Worm (Caenorhabditis elegans) whole organism, dauer: ENCODE data around the gene F32H5.4.

Experiments
- unc-62 ChIP-seq: sonication (generic microtip); optimal IDR thresholded peaks from 2 replicates; lab custom pipeline; 2017; ENCODE audit warnings: missing biosample characterization, missing genetic modification reagents, missing genetic modification characterization

F32H5.4 gene

ce11 chrV:13374532-13374931 is 14.2 kb downstream of the F32H5.4 start:
- no peak for TF ChIP-seq unc-62

- no peak for TF ChIP-seq unc-62
Measured at ce11 chrV:13375861-13376260, 15.5 kb downstream of the F32H5.4 start.

ce11 chrV:13377130-13377529 is 16.8 kb downstream of the F32H5.4 start:
- TF ChIP-seq unc-62 = no peak

- no peak for TF ChIP-seq unc-62
Measured at ce11 chrV:13380178-13380577, 19.8 kb downstream of the F32H5.4 start, which contains the start of gene ifbp-1. TSS of gene ifbp-1 (minus strand) at chrV:13380262.

DNA sequence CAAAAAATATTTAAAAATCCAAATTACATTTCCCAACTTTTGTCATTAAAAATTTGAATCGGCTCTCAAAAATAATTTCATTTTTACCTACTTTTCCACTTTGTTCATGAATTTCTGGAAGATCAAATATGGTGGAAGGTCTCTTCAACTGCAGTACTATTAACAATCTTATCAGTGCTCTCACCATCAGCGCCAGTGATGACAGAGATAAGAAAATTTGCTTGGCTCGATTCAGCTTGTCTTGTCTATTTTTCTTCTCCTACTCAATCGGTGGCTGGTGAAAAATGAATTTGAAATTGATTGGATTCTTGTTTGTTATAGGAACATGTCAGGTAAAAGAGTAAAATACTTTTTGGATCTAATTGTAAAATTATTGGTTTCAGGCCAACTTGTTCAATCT is 20.6 kb downstream of the F32H5.4 start, which contains the start of gene cpz-2:
Gene cpz-2 (plus strand): TSS at position 210 of the 400 bp plus-strand sequence.
- no peak for TF ChIP-seq unc-62

DNA sequence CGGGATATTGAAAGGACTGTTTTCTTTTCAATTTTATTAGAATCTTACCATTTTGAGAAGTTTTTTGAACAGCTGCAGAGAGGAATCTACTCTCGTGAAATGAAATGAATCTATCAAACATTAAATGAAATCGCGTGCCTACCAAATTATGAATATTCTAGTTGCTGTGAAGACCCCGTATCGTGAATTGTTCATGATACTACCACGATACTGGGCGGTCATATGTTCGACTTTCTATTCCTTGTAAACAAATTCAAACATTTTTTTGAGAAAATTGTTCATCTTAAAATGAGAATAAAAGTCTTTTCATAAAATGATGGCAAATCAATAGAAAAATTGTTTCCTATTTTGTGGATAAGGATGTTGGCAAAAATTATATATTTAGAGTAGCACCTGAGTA is 25.4 kb downstream of the F32H5.4 start, which contains the start of gene gcy-34:
Gene gcy-34 (minus strand): TSS at position 101 of the 400 bp plus-strand sequence.
- TF ChIP-seq unc-62 = no peak

ce11 chrV:13387472-13387871 is 27.1 kb downstream of the F32H5.4 start:
- no peak for TF ChIP-seq unc-62

DNA sequence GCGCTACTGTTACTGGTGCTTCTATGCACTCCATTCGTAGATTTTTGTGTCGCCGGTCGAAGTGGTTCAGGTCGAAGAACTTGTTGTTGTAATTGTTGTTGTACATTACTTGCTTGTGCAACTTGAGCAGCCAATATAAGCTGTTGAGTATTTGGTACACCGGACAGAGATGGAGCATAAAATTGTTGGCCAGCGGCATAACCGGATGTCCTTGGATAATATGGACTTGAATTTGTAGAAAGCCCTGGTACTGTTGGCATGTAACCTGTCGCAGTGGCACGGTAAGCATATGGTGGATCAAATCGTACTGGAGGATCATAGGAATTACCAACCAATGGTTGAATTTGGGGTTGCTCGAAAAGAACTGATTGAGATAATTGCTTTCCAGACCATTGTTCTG is 28.6 kb downstream of the F32H5.4 start:
- TF ChIP-seq unc-62 = no peak

ce11 chrV:13389454-13389853 is 29.1 kb downstream of the F32H5.4 start:
- no peak for TF ChIP-seq unc-62

DNA sequence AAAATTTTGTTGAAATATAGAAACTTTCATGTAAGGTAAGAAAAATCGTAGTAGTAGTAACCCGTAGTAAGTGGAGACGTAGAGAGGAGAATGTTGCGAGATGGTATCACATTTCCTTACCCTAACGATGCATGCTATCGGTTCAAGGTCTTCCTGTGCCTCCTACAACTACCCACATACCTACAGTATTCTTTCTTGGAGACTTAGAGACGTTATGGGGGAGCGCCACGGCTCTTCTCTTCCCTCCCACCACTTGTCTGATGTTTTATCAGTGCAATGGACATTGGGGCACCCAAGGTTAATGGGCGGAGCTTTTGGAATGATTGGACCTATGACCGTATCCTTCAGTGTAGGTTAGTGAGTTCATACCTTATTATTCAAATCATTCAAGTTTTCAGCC is 30.6 kb downstream of the F32H5.4 start:
- no peak for TF ChIP-seq unc-62

DNA sequence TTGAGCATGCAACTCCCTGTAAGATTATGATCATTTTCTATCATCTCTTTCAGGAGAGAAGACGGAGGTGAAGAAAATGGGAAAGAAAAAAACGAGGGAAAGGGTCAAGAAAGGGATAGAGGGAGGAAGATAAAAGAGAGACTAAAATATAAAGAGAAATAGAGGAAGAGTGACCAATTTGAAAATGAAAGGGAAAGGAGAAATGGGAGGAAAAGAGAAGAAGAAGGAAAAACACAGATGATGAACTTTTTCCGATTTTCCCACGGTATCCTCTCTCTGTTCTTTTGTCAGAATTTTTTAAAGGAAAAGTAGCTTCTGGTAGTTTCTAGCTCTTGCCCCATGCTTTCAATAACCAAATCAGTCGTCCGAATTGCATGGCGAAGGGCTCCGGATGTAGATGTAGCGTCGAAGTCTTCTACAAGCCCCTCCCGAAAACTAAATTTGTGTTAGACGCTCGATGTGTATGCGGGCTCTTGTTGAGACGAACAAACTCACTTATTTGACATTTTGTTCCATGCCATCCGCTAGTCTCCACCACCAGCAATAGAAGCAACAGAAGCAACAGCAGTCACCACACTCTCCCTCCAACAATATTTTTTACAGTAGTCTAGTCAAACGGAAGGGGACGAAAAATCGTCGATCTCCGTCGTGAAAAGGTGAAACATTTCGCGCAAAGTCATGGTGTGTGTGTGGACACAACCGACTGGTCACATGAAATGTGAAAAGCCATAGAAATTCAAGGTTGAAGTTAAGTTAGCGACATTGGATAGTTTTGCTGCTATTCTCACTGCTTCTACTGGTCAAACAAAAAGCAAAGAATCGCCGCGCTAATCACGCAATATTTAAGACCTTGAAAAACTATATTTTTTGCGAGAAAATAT is 31.3 kb downstream of the F32H5.4 start, which contains the start of gene somi-1:
Gene somi-1 (minus strand): TSS at position 18 of the 881 bp plus-strand sequence.
- no peak for TF ChIP-seq unc-62

ce11 chrV:13393333-13393803 is 33.0 kb downstream of the F32H5.4 start:
- TF ChIP-seq unc-62 = no peak

ce11 chrV:13394968-13395367 is 34.6 kb downstream of the F32H5.4 start:
- no peak for TF ChIP-seq unc-62

ce11 chrV:13396426-13396825 is 36.1 kb downstream of the F32H5.4 start:
- no peak for TF ChIP-seq unc-62

ce11 chrV:13401669-13402068 is 41.3 kb downstream of the F32H5.4 start:
- TF ChIP-seq unc-62 = no peak

ce11 chrV:13402524-13402923 is 42.2 kb downstream of the F32H5.4 start:
- TF ChIP-seq unc-62 = no peak

- no peak for TF ChIP-seq unc-62
Measured at ce11 chrV:13406032-13406431, 45.7 kb downstream of the F32H5.4 start, which contains the start of gene cutl-1. TSS of gene cutl-1 (minus strand) at chrV:13406114.

ce11 chrV:13406511-13406910 is 46.2 kb downstream of the F32H5.4 start, which contains the start of gene F53F1.2:
TSS of gene F53F1.2 (plus strand) at chrV:13406816.
- TF ChIP-seq unc-62 = no peak
